Fruit fly (Drosophila melanogaster): ENCODE results near the gene Galphaf.

Gene Galphaf

dm6 chr3L:16711430-16712228, 43.9 kb upstream of the Galphaf start, which contains the start of the genes CG43954, Lasp and Dab (continued):
- peak; percentile 51 for TF ChIP-seq CG10321 (GFP tag; IDR thresholded peaks at IDR 0.05)
- TF ChIP-seq dati (GFP tag; IDR thresholded peaks at IDR 0.05) = no peak
- TF ChIP-seq CG2889 (GFP tag; IDR thresholded peaks at IDR 0.05) = no peak
- peak; percentile 47 for TF ChIP-seq B-H2 (GFP tag; optimal IDR thresholded peaks at IDR 0.05)
- peak; percentile 57 for TF ChIP-seq CG11247 (GFP tag; IDR thresholded peaks at IDR 0.05)
- no peak for TF ChIP-seq Hr39 (optimal IDR thresholded peaks at IDR 0.05)
- TF ChIP-seq CG9797 (GFP tag; optimal IDR thresholded peaks at IDR 0.05) = peak; percentile 97
- no peak for TF ChIP-seq CG7556 (GFP tag; optimal IDR thresholded peaks at IDR 0.05)
- peak; percentile 55 for TF ChIP-seq sd (tag; optimal IDR thresholded peaks at IDR 0.05)
- peak; percentile 2 for TF ChIP-seq cwo (GFP tag; optimal IDR thresholded peaks at IDR 0.05)
- no peak for TF ChIP-seq Drgx (GFP tag; IDR thresholded peaks at IDR 0.05)
- TF ChIP-seq gce (GFP tag; IDR thresholded peaks at IDR 0.05) = 0 out of 3 replicates have a peak, but pooled peaks have one; percentile 36

DNA sequence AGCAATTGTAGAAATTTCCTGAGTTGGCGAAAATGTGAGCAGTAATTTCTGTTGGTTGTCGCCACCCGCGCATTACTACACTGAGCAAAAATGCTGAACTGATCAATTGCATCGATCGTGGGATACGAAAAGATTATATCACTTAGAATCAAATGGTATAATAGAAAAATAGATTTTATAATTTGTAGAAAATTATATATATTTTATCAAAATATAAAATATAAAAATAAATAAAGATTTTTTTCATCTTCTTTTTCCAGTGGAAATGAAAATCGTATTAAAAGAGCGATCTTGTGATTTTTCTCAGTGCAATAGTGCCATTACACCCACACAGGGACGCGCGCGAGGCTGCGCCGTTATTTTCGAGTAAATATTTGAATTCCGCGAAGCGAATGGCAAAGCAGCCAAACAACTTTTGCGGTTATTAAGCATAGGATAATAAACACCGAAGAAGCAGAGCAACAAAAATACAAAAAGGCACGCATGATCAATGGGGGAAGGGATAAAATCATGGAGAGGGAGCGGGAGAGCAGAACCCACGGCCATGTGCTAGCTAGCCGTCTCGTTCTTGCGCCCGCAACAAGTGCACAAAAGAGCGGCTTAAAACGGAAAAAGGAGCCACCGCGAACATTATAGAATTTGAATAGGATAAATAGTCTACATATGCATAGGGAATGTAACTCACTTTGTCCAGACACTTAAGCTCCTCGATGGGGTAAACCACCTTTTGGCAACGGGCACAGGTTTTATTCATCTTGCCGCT, 42.7 kb upstream of the Galphaf start:
- TF ChIP-seq Fer3 (tag; optimal IDR thresholded peaks at IDR 0.05) (no peak), CG31224 (GFP tag; IDR thresholded peaks at IDR 0.05) (0 out of 2 replicates have a peak, but pooled peaks have one; percentile 8), Deaf1 (tag; optimal IDR thresholded peaks at IDR 0.05) (peak; percentile 27), CG2678 (tag; optimal IDR thresholded peaks at IDR 0.05) (peak; percentile 41), zfh1 (GFP tag; IDR thresholded peaks at IDR 0.05) (0 out of 3 replicates have a peak, but pooled peaks have one; percentile 32), CG31441 (GFP tag; IDR thresholded peaks at IDR 0.05) (peak; percentile 67), CG7963 (GFP tag; IDR thresholded peaks at IDR 0.05; ENCODE audit: partially characterized antibody) (no peak), fd96Cb (tag; optimal IDR thresholded peaks at IDR 0.05) (peak; percentile 45), Hmr (GFP tag; optimal IDR thresholded peaks at IDR 0.05) (peak; percentile 60), CHES-1-like (GFP tag; optimal IDR thresholded peaks at IDR 0.05) (no peak), rib (GFP tag; IDR thresholded peaks at IDR 0.05) (0 out of 2 replicates have a peak, but pooled peaks have one; percentile 8), CG7786 (GFP tag; optimal IDR thresholded peaks at IDR 0.05) (no peak), Six4 (GFP tag; optimal IDR thresholded peaks at IDR 0.05) (peak; percentile 36), exex (tag; optimal IDR thresholded peaks at IDR 0.05) (no peak), CG42726 (GFP tag; IDR thresholded peaks at IDR 0.05; ENCODE audit: partially characterized antibody) (no peak), CG1603 (tag; optimal IDR thresholded peaks at IDR 0.05) (no peak), chinmo (GFP tag; IDR thresholded peaks at IDR 0.05; ENCODE audit: partially characterized antibody) (0 out of 4 replicates have a peak, but pooled peaks have one; percentile 46), Xrp1 (GFP tag; IDR thresholded peaks at IDR 0.05) (peak; percentile 70), CG15696 (tag; optimal IDR thresholded peaks at IDR 0.05) (peak; percentile 55), sens (GFP tag) (peak; percentile 65), CG12659 (GFP tag; optimal IDR thresholded peaks at IDR 0.05) (peak; percentile 7), CG10321 (GFP tag; IDR thresholded peaks at IDR 0.05) (peak; percentile 92), kni (GFP tag; optimal IDR thresholded peaks at IDR 0.05) (no peak), Dek (tag; optimal IDR thresholded peaks at IDR 0.05) (peak; percentile 25), trh (GFP tag; optimal IDR thresholded peaks at IDR 0.05) (peak; percentile 7), CG11560 (tag; IDR thresholded peaks at IDR 0.05) (no peak), slou (GFP tag; optimal IDR thresholded peaks at IDR 0.05) (no peak), tio (GFP tag; optimal IDR thresholded peaks at IDR 0.05) (no peak), Gug (GFP tag; IDR thresholded peaks at IDR 0.05) (peak; percentile 45; the same call in 1 of the 4 replicates), gem (tag; optimal IDR thresholded peaks at IDR 0.05) (peak; percentile 75), ap (GFP tag; IDR thresholded peaks at IDR 0.05) (no peak), CG32532 (GFP tag; IDR thresholded peaks at IDR 0.05) (peak; percentile 74), CG7928 (GFP tag; optimal IDR thresholded peaks at IDR 0.05) (peak; percentile 20), CG16813 (GFP tag; IDR thresholded peaks at IDR 0.05; ENCODE audit: partially characterized antibody) (no peak), ro (GFP tag; IDR thresholded peaks at IDR 0.05) (no peak)

All from whole organism, embryonic.